Worm (Caenorhabditis elegans) whole organism, young adult: Measurements from ENCODE around the gene C08F1.10.
A peak's percentile ranks its signal among the peaks of the same experiment; 100 is the strongest.
"Not testable (repeated sequence)": the region's sequence is repeated elsewhere in the genome, so short reads cannot be mapped to it uniquely, and the experiment has no call there.

ENCODE experiments used
- B0019.2 ChIP-seq: fragments of 200-800 bp; sonication (Bioruptor generic); conservative IDR thresholded peaks from 2 replicates; pipeline ENCODE4 v1.3.6; 2022; ENCODE audit warnings: missing genetic modification reagents, missing genetic modification characterization, missing compliant biosample characterization
- C06A6.2 ChIP-seq: fragments of 200-800 bp; sonication (Bioruptor generic); conservative IDR thresholded peaks from 2 replicates; pipeline ENCODE4 v1.3.6; 2022; ENCODE audit warnings: missing genetic modification characterization, missing compliant biosample characterization
- F10E7.11 ChIP-seq: sonication (generic microtip); optimal IDR thresholded peaks from 2 replicates; lab custom pipeline; 2017; ENCODE audit warnings: mild to moderate bottlenecking, missing genetic modification characterization, moderate library complexity, missing compliant biosample characterization
- F52B5.7 ChIP-seq: sonication (generic microtip); optimal IDR thresholded peaks from 2 replicates; lab custom pipeline; 2016; ENCODE audit warnings: mild to moderate bottlenecking, missing genetic modification characterization, missing compliant biosample characterization
- F57A8.1 ChIP-seq: fragments of 200-800 bp; sonication (Bioruptor generic); optimal IDR thresholded peaks from 2 replicates; lab custom pipeline; 2018; ENCODE audit warnings: mild to moderate bottlenecking, missing genetic modification characterization, moderate library complexity, missing compliant biosample characterization
- K11D2.4 ChIP-seq: fragments of 200-800 bp; sonication (Bioruptor generic); IDR thresholded peaks from 2 replicates; pipeline ENCODE4 v1.3.6; 2022; ENCODE audit warnings: missing genetic modification reagents, missing genetic modification characterization, missing compliant biosample characterization
- K12H6.12 ChIP-seq: fragments of 200-800 bp; sonication (Bioruptor generic); optimal IDR thresholded peaks from 2 replicates; lab custom pipeline; 2018; ENCODE audit warnings: mild to moderate bottlenecking, missing genetic modification characterization, missing compliant biosample characterization
- Y79H2A.3 ChIP-seq: fragments of 200-800 bp; sonication (Bioruptor generic); conservative IDR thresholded peaks from 2 replicates; pipeline ENCODE4 v1.3.6; 2022; ENCODE audit warnings: missing genetic modification reagents, missing genetic modification characterization, missing compliant biosample characterization
- akir-1 ChIP-seq: fragments of 200-800 bp; sonication (Bioruptor generic); optimal IDR thresholded peaks from 2 replicates; lab custom pipeline; 2018; ENCODE audit warnings: mild to moderate bottlenecking, missing genetic modification characterization, moderate library complexity, missing compliant biosample characterization
- aptf-3 ChIP-seq: fragments of 200-800 bp; sonication (Bioruptor generic); IDR thresholded peaks from 2 replicates; pipeline ENCODE4 v1.3.6; 2022; ENCODE audit warnings: missing genetic modification characterization, missing compliant biosample characterization
- bed-1 ChIP-seq: fragments of 200-800 bp; sonication (Bioruptor generic); IDR thresholded peaks from 2 replicates; pipeline ENCODE4 v1.3.6; 2022; ENCODE audit warnings: missing genetic modification reagents, missing genetic modification characterization, missing compliant biosample characterization
- ccch-3 ChIP-seq: fragments of 200-800 bp; sonication (Bioruptor generic); optimal IDR thresholded peaks from 2 replicates; lab custom pipeline; 2018; ENCODE audit warnings: mild to moderate bottlenecking, missing genetic modification characterization, missing compliant biosample characterization
- ceh-27 ChIP-seq: fragments of 200-800 bp; sonication (Bioruptor generic); optimal IDR thresholded peaks from 2 replicates; lab custom pipeline; 2018; ENCODE audit warnings: mild to moderate bottlenecking, missing genetic modification characterization, moderate library complexity, missing compliant biosample characterization
- ceh-58 ChIP-seq: fragments of 200-800 bp; sonication (Bioruptor generic); IDR thresholded peaks from 2 replicates; pipeline ENCODE4 v1.3.6; 2022; ENCODE audit warnings: missing genetic modification characterization, missing compliant biosample characterization
- ceh-91 ChIP-seq: fragments of 200-800 bp; sonication (Bioruptor generic); IDR thresholded peaks from 2 replicates; pipeline ENCODE4 v1.3.6; 2022; ENCODE audit warnings: missing genetic modification reagents, missing genetic modification characterization, missing compliant biosample characterization
- efl-1 ChIP-seq: fragments of 150-350 bp; optimal IDR thresholded peaks from 2 replicates; lab custom pipeline; 2014; ENCODE audit warnings: missing biosample characterization, missing genetic modification reagents, missing genetic modification characterization
- him-1 ChIP-seq: sonication (generic microtip); optimal IDR thresholded peaks from 2 replicates; lab custom pipeline; 2016; ENCODE audit warnings: missing genotype, missing genetic modification reagents, missing genetic modification characterization, missing compliant biosample characterization
- hlh-26 ChIP-seq: fragments of 200-800 bp; sonication (Bioruptor generic); conservative IDR thresholded peaks from 2 replicates; pipeline ENCODE4 v1.3.6; 2022; ENCODE audit warnings: missing genetic modification reagents, missing genetic modification characterization, missing compliant biosample characterization
- lag-1 ChIP-seq: fragments of 200-800 bp; sonication (Bioruptor generic); IDR thresholded peaks from 2 replicates; pipeline ENCODE4 v1.3.6; 2022; ENCODE audit warnings: missing genetic modification reagents, missing genetic modification characterization, missing compliant biosample characterization
- lin-26 ChIP-seq: fragments of 200-800 bp; sonication (Bioruptor generic); IDR thresholded peaks from 2 replicates; pipeline ENCODE4 v1.3.6; 2022; ENCODE audit warnings: missing genetic modification reagents, missing genetic modification characterization, missing compliant biosample characterization
- lin-54 ChIP-seq: fragments of 200-800 bp; sonication (Bioruptor generic); optimal IDR thresholded peaks from 2 replicates; lab custom pipeline; 2018; ENCODE audit warnings: mild to moderate bottlenecking, missing genetic modification characterization, missing compliant biosample characterization
- nhr-27 ChIP-seq: fragments of 200-800 bp; sonication (Bioruptor generic); optimal IDR thresholded peaks from 2 replicates; lab custom pipeline; 2018; ENCODE audit warnings: mild to moderate bottlenecking, missing genetic modification characterization, moderate library complexity, missing compliant biosample characterization
- nhr-80 ChIP-seq: sonication (generic microtip); optimal IDR thresholded peaks from 2 replicates; lab custom pipeline; 2016; ENCODE audit warnings: missing genetic modification characterization, missing compliant biosample characterization
- repo-1 ChIP-seq: sonication (generic microtip); optimal IDR thresholded peaks from 2 replicates; lab custom pipeline; 2017; ENCODE audit warnings: mild to moderate bottlenecking, missing genetic modification characterization, missing compliant biosample characterization
- sdz-38 ChIP-seq: sonication (generic microtip); optimal IDR thresholded peaks from 2 replicates; lab custom pipeline; 2016; ENCODE audit warnings: missing genotype, missing genetic modification characterization, missing compliant biosample characterization
- snpc-1.1 ChIP-seq: sonication (generic microtip); optimal IDR thresholded peaks from 2 replicates; lab custom pipeline; 2017; ENCODE audit warnings: missing genetic modification characterization, mild to moderate bottlenecking, missing compliant biosample characterization, antibody characterized with exemption, moderate library complexity, missing genotype, missing genetic modification reagents; ENCODE audit not compliant: insufficient read depth
- tbx-9 ChIP-seq: sonication (generic microtip); optimal IDR thresholded peaks from 2 replicates; lab custom pipeline; 2016; ENCODE audit warnings: borderline replicate concordance, missing genetic modification characterization, inconsistent platforms, missing compliant biosample characterization
- xnd-1 ChIP-seq: sonication (generic microtip); optimal IDR thresholded peaks from 2 replicates; lab custom pipeline; 2016; ENCODE audit warnings: missing genotype, missing genetic modification reagents, missing genetic modification characterization, missing compliant biosample characterization
- ztf-25 ChIP-seq: fragments of 200-800 bp; sonication (Bioruptor generic); IDR thresholded peaks from 2 replicates; pipeline ENCODE4 v1.3.6; 2022; ENCODE audit warnings: missing genetic modification reagents, missing genetic modification characterization, missing compliant biosample characterization
- ztf-28 ChIP-seq: fragments of 200-800 bp; sonication (Bioruptor generic); IDR thresholded peaks from 2 replicates; pipeline ENCODE4 v1.3.6; 2022; ENCODE audit warnings: missing genetic modification reagents, missing genetic modification characterization, missing compliant biosample characterization
- ztf-3 ChIP-seq: fragments of 200-800 bp; sonication (Bioruptor generic); optimal IDR thresholded peaks from 2 replicates; lab custom pipeline; 2018; ENCODE audit warnings: mild to moderate bottlenecking, missing genetic modification characterization, missing compliant biosample characterization
- ztf-6 ChIP-seq: fragments of 200-800 bp; sonication (Bioruptor generic); IDR thresholded peaks from 2 replicates; pipeline ENCODE4 v1.3.6; 2022; ENCODE audit warnings: missing genetic modification reagents, missing genetic modification characterization, missing compliant biosample characterization

The C08F1.10 gene

ce11 chrII:1786209-1786608, at the start of gene C08F1.10:
Gene C08F1.10, minus strand, starts transcription at chrII:1786309.
- no peak for TF ChIP-seq C06A6.2 (GFP tag; lab: Robert Waterston, UW)
- no peak for TF ChIP-seq akir-1 (GFP tag; lab: Kevin White, UChicago)
- no peak for TF ChIP-seq ztf-3 (GFP tag; lab: Kevin White, UChicago)
- TF ChIP-seq ccch-3 (GFP tag; lab: Kevin White, UChicago): no peak
- TF ChIP-seq K12H6.12 (tag; lab: Kevin White, UChicago): no peak
- no peak for TF ChIP-seq nhr-27 (tag; lab: Kevin White, UChicago)
- no peak for TF ChIP-seq ztf-6 (GFP tag; lab: Robert Waterston, UW)
- no peak for TF ChIP-seq tbx-9 (tag; lab: Kevin White, UChicago)
- TF ChIP-seq lin-54 (GFP tag; lab: Kevin White, UChicago): no peak
- TF ChIP-seq lag-1: no peak
- no peak for TF ChIP-seq him-1 (tag; lab: Kevin White, UChicago)
- TF ChIP-seq, all 124 proteins: peak for 0

ce11 chrII:1831883-1832388, 45.8 kb upstream of the C08F1.10 start, which contains the start of gene math-39:
Gene math-39, plus strand, starts transcription at chrII:1832338.
- TF ChIP-seq nhr-80 (peak; percentile 24), ztf-28 (GFP tag; lab: Robert Waterston, UW) (no peak)

ce11 chrII:1830182-1830682, 44.1 kb upstream of the C08F1.10 start, which contains the start of gene math-40:
Gene math-40, plus strand, starts transcription at chrII:1830632.
- peak; percentile 48 for TF ChIP-seq nhr-80
- no peak for TF ChIP-seq lin-26 (GFP tag; lab: Robert Waterston, UW)
- TF ChIP-seq F52B5.7 (tag; lab: Kevin White, UChicago): no peak

- TF ChIP-seq aptf-3, ztf-25, Y79H2A.3 (GFP tag; lab: Robert Waterston, UW): not testable (repeated sequence)
These were observed 38.2 kb upstream of the C08F1.10 start, which contains the start of gene math-41 for ce11 chrII:1824329-1824728. Gene math-41, plus strand, starts transcription at chrII:1824629.

- TF ChIP-seq nhr-80: peak; percentile 27
These were observed 37.5 kb upstream of the C08F1.10 start for ce11 chrII:1823597-1823996.

- no peak for TF ChIP-seq xnd-1 (tag; lab: Kevin White, UChicago)
- no peak for TF ChIP-seq F57A8.1 (GFP tag; lab: Kevin White, UChicago)
- TF ChIP-seq repo-1: no peak
- no peak for TF ChIP-seq sdz-38 (tag; lab: Kevin White, UChicago)
- TF ChIP-seq B0019.2 (GFP tag; lab: Robert Waterston, UW): no peak
- no peak for TF ChIP-seq ceh-58 (GFP tag; lab: Robert Waterston, UW)
- TF ChIP-seq K12H6.12 (tag; lab: Kevin White, UChicago): no peak
- no peak for TF ChIP-seq ceh-91 (GFP tag; lab: Robert Waterston, UW)
- no peak for TF ChIP-seq efl-1 (GFP tag; lab: Kevin White, UChicago)
- no peak for TF ChIP-seq lag-1
- no peak for TF ChIP-seq nhr-27 (tag; lab: Kevin White, UChicago)
- TF ChIP-seq bed-1 (GFP tag; lab: Robert Waterston, UW): no peak
- TF ChIP-seq ceh-27: no peak
- no peak for TF ChIP-seq hlh-26 (GFP tag; lab: Robert Waterston, UW)
- TF ChIP-seq F10E7.11 (tag; lab: Kevin White, UChicago): no peak
- TF ChIP-seq snpc-1.1 (tag; lab: Kevin White, UChicago): no peak
- TF ChIP-seq him-1 (tag; lab: Kevin White, UChicago): no peak
- no peak for TF ChIP-seq K11D2.4 (GFP tag; lab: Robert Waterston, UW)
- TF ChIP-seq, all 124 proteins: peak for 0
These were observed 34.7 kb upstream of the C08F1.10 start, which contains the start of gene fbxa-3 for ce11 chrII:1820774-1821173. Gene fbxa-3, minus strand, starts transcription at chrII:1820874.
